Fruit fly (Drosophila melanogaster) whole organism, embryonic: ENCODE results near the gene RpS2.

ENCODE experiments used
- Antp ChIP-seq: fragments of 200-800 bp; sonication (Bioruptor generic); optimal IDR thresholded peaks from 3 replicates; lab custom pipeline; 2016; ENCODE audit warnings: missing biosample characterization, missing genetic modification characterization
- C15 ChIP-seq: fragments of 200-800 bp; sonication (Bioruptor generic); IDR thresholded peaks from 3 replicates; pipeline ENCODE4 v1.3.6; 2022; ENCODE audit warnings: missing biosample characterization, missing genetic modification characterization
- CG12942 ChIP-seq: fragments of 200-800 bp; sonication (Bioruptor generic); optimal IDR thresholded peaks from 3 replicates; lab custom pipeline; 2016; ENCODE audit warnings: missing biosample characterization, missing genetic modification characterization
- CG14710 ChIP-seq: fragments of 200-800 bp; sonication (Bioruptor generic); optimal IDR thresholded peaks from 3 replicates; lab custom pipeline; 2019; ENCODE audit warnings: missing biosample characterization, mild to moderate bottlenecking, missing genetic modification characterization, moderate library complexity
- CG14860 ChIP-seq: fragments of 200-800 bp; sonication (Bioruptor generic); IDR thresholded peaks from 3 replicates; pipeline ENCODE4 v1.3.6; 2022; ENCODE audit warnings: missing biosample characterization, missing genetic modification characterization; ENCODE audit not compliant: partially characterized antibody
- CG15514 ChIP-seq: fragments of 200-800 bp; sonication (Bioruptor generic); optimal IDR thresholded peaks from 3 replicates; lab custom pipeline; 2017; ENCODE audit warnings: missing biosample characterization, missing genetic modification characterization, mild to moderate bottlenecking, moderate library complexity, missing genetic modification reagents
- CG1602 ChIP-seq: fragments of 200-800 bp; sonication (Bioruptor generic); optimal IDR thresholded peaks from 3 replicates; lab custom pipeline; 2016; ENCODE audit warnings: missing biosample characterization, missing genetic modification characterization
- CG17186 ChIP-seq: fragments of 200-800 bp; sonication (Bioruptor generic); optimal IDR thresholded peaks from 3 replicates; lab custom pipeline; 2017; ENCODE audit warnings: missing biosample characterization, missing genetic modification reagents, missing genetic modification characterization
- CG17361 ChIP-seq: fragments of 200-800 bp; sonication (Bioruptor generic); IDR thresholded peaks from 3 replicates; pipeline ENCODE4 v1.3.6; 2022; ENCODE audit warnings: missing biosample characterization, missing genetic modification characterization
- CG18476 ChIP-seq: fragments of 200-800 bp; sonication (Bioruptor generic); optimal IDR thresholded peaks from 2 replicates; lab custom pipeline; 2016; ENCODE audit warnings: missing biosample characterization, mild to moderate bottlenecking, missing genetic modification characterization
- CG18764 ChIP-seq: fragments of 200-800 bp; sonication (Bioruptor generic); optimal IDR thresholded peaks from 3 replicates; lab custom pipeline; 2016; ENCODE audit warnings: missing biosample characterization, missing genetic modification characterization
- CG2116 ChIP-seq: fragments of 200-800 bp; sonication (Bioruptor generic); optimal IDR thresholded peaks from 3 replicates; lab custom pipeline; 2018; ENCODE audit warnings: missing biosample characterization, mild to moderate bottlenecking, missing genetic modification characterization
- CG2129 ChIP-seq: fragments of 200-800 bp; sonication (Bioruptor generic); IDR thresholded peaks from 2 replicates; pipeline ENCODE4 v1.3.6; 2022; ENCODE audit warnings: missing biosample characterization, missing genetic modification characterization; ENCODE audit not compliant: partially characterized antibody
- CG3407 ChIP-seq: fragments of 200-800 bp; sonication (Bioruptor generic); optimal IDR thresholded peaks from 2 replicates; lab custom pipeline; 2018; ENCODE audit warnings: missing biosample characterization, mild to moderate bottlenecking, missing genetic modification characterization
- CG34422 ChIP-seq: fragments of 200-800 bp; sonication (Bioruptor generic); IDR thresholded peaks from 3 replicates; pipeline ENCODE4 v1.3.6; 2022; ENCODE audit warnings: missing biosample characterization, missing genetic modification characterization
- CG8089 ChIP-seq: fragments of 200-800 bp; sonication (Bioruptor generic); optimal IDR thresholded peaks from 3 replicates; lab custom pipeline; 2016; ENCODE audit warnings: missing biosample characterization, missing genetic modification characterization
- CG8290 ChIP-seq, 3 experiments: fragments of 200-800 bp; sonication (Bioruptor generic); optimal IDR thresholded peaks; 2 replicates each; lab custom pipeline; 2016 to 2019; ENCODE audit warnings: missing biosample characterization in 3 of 3, missing genetic modification characterization in 3 of 3, mild to moderate bottlenecking in 2 of 3, moderate library complexity in 1 of 3
- CG8478 ChIP-seq: fragments of >200 bp; optimal IDR thresholded peaks from 2 replicates; lab custom pipeline; 2018
- CoRest ChIP-seq: fragments of 200-800 bp; sonication (Bioruptor generic); optimal IDR thresholded peaks from 3 replicates; lab custom pipeline; 2018; ENCODE audit warnings: missing biosample characterization, mild to moderate bottlenecking, missing genetic modification characterization, moderate library complexity
- Deaf1 ChIP-seq: fragments of 200-800 bp; optimal IDR thresholded peaks from 3 replicates; lab custom pipeline; 2019; ENCODE audit warnings: missing biosample characterization, mild to moderate bottlenecking, missing genetic modification characterization, moderate library complexity
- Doc3 ChIP-seq: fragments of 200-800 bp; sonication (Bioruptor generic); IDR thresholded peaks from 3 replicates; pipeline ENCODE4 v1.3.6; 2022; ENCODE audit warnings: missing biosample characterization, missing genetic modification characterization; ENCODE audit not compliant: partially characterized antibody
- Hey ChIP-seq: fragments of 200-800 bp; sonication (Bioruptor generic); optimal IDR thresholded peaks from 3 replicates; lab custom pipeline; 2018; ENCODE audit warnings: missing biosample characterization, mild to moderate bottlenecking, missing genetic modification characterization
- Hmr ChIP-seq: fragments of 200-800 bp; sonication (Bioruptor generic); optimal IDR thresholded peaks from 3 replicates; lab custom pipeline; 2017; ENCODE audit warnings: mild to moderate bottlenecking, missing biosample characterization, missing genetic modification reagents, missing genetic modification characterization
- Hsf ChIP-seq: fragments of 200-800 bp; sonication (Bioruptor generic); optimal IDR thresholded peaks from 3 replicates; lab custom pipeline; 2016; ENCODE audit warnings: missing biosample characterization, missing genetic modification characterization
- Kr ChIP-seq: fragments of 200-800 bp; sonication (Bioruptor generic); optimal IDR thresholded peaks from 2 replicates; lab custom pipeline; 2017; ENCODE audit warnings: missing biosample characterization, mild to moderate bottlenecking, missing genetic modification characterization
- Mad ChIP-seq: fragments of 200-800 bp; sonication (Bioruptor generic); optimal IDR thresholded peaks from 2 replicates; lab custom pipeline; 2016; ENCODE audit warnings: missing biosample characterization, missing genetic modification characterization
- NC2β ChIP-seq: fragments of 200-800 bp; sonication (Bioruptor generic); optimal IDR thresholded peaks from 2 replicates; lab custom pipeline; 2016; ENCODE audit warnings: missing biosample characterization, missing genetic modification characterization
- Rx ChIP-seq: fragments of 200-800 bp; sonication (Bioruptor generic); IDR thresholded peaks from 2 replicates; pipeline ENCODE4 v1.3.6; 2022; ENCODE audit warnings: missing biosample characterization, missing genetic modification characterization
- Six4 ChIP-seq: fragments of 200-800 bp; sonication (Bioruptor generic); optimal IDR thresholded peaks from 2 replicates; lab custom pipeline; 2016; ENCODE audit warnings: missing biosample characterization, missing genetic modification characterization
- ab ChIP-seq: fragments of 200-800 bp; sonication (Bioruptor generic); optimal IDR thresholded peaks from 2 replicates; lab custom pipeline; 2016; ENCODE audit warnings: missing biosample characterization, missing genetic modification characterization
- bowl ChIP-seq: fragments of 200-800 bp; sonication (Bioruptor generic); IDR thresholded peaks from 2 replicates; pipeline ENCODE4 v1.3.6; 2022; ENCODE audit warnings: missing biosample characterization, missing genetic modification characterization
- bsh ChIP-seq, 2 experiments: fragments of 200-800 bp; sonication (Bioruptor generic); optimal IDR thresholded peaks; 2 replicates each; lab custom pipeline; 2017 to 2018; ENCODE audit warnings: mild to moderate bottlenecking in 2 of 2, missing biosample characterization in 2 of 2, missing genetic modification characterization in 2 of 2, moderate library complexity in 1 of 2
- chif ChIP-seq, 2 experiments: fragments of 200-800 bp; sonication (Bioruptor generic); optimal IDR thresholded peaks; 3 replicates each; lab custom pipeline; 2016; ENCODE audit warnings: missing biosample characterization in 2 of 2, missing genetic modification characterization in 2 of 2
- chinmo ChIP-seq: fragments of 200-800 bp; sonication (Bioruptor generic); IDR thresholded peaks from 4 replicates; pipeline ENCODE4 v1.3.6; 2022; ENCODE audit warnings: missing biosample characterization, missing genetic modification characterization; ENCODE audit not compliant: partially characterized antibody
- cwo ChIP-seq: fragments of 200-800 bp; sonication (Bioruptor generic); optimal IDR thresholded peaks from 3 replicates; lab custom pipeline; 2017; ENCODE audit warnings: missing biosample characterization, missing genetic modification characterization, mild to moderate bottlenecking, moderate library complexity, missing genetic modification reagents
- dati ChIP-seq: fragments of 200-800 bp; sonication (Bioruptor generic); IDR thresholded peaks from 2 replicates; pipeline ENCODE4 v1.3.6; 2022; ENCODE audit warnings: missing biosample characterization, missing genetic modification characterization
- fd102C ChIP-seq: fragments of 200-800 bp; sonication (Bioruptor generic); optimal IDR thresholded peaks from 2 replicates; lab custom pipeline; 2018; ENCODE audit warnings: missing biosample characterization, mild to moderate bottlenecking, missing genetic modification characterization, moderate library complexity
- gem ChIP-seq: fragments of 200-800 bp; sonication (Bioruptor generic); optimal IDR thresholded peaks from 2 replicates; lab custom pipeline; 2019; ENCODE audit warnings: missing biosample characterization, mild to moderate bottlenecking, missing genetic modification characterization, moderate library complexity
- hbn ChIP-seq: fragments of 200-800 bp; sonication (Bioruptor generic); IDR thresholded peaks from 2 replicates; pipeline ENCODE4 v1.3.6; 2022; ENCODE audit warnings: missing biosample characterization, missing genetic modification characterization; ENCODE audit not compliant: partially characterized antibody
- p53 ChIP-seq: fragments of 200-800 bp; sonication (Bioruptor generic); optimal IDR thresholded peaks from 2 replicates; lab custom pipeline; 2016; ENCODE audit warnings: missing biosample characterization, missing genetic modification characterization
- run ChIP-seq: fragments of 200-800 bp; sonication (Bioruptor generic); optimal IDR thresholded peaks from 3 replicates; lab custom pipeline; 2018; ENCODE audit warnings: missing biosample characterization, mild to moderate bottlenecking, missing genetic modification characterization
- sens-2 ChIP-seq: fragments of 200-800 bp; sonication (Bioruptor generic); IDR thresholded peaks from 2 replicates; pipeline ENCODE4 v1.3.6; 2022; ENCODE audit warnings: missing biosample characterization, missing genetic modification characterization
- tna ChIP-seq: fragments of 200-800 bp; sonication (Bioruptor generic); IDR thresholded peaks from 2 replicates; pipeline ENCODE4 v1.3.6; 2022; ENCODE audit warnings: missing biosample characterization, missing genetic modification characterization; ENCODE audit not compliant: partially characterized antibody
- trh ChIP-seq: fragments of 200-800 bp; sonication (Bioruptor generic); optimal IDR thresholded peaks from 2 replicates; lab custom pipeline; 2016; ENCODE audit warnings: missing biosample characterization, missing genetic modification characterization
- tx ChIP-seq: fragments of 200-800 bp; sonication (Bioruptor generic); optimal IDR thresholded peaks from 2 replicates; lab custom pipeline; 2016; ENCODE audit warnings: missing biosample characterization, missing genetic modification characterization
- unpg ChIP-seq: fragments of 200-800 bp; sonication (Bioruptor generic); optimal IDR thresholded peaks from 3 replicates; lab custom pipeline; 2018; ENCODE audit warnings: missing biosample characterization, mild to moderate bottlenecking, missing genetic modification characterization, moderate library complexity
- vfl ChIP-seq: fragments of 200-800 bp; sonication (Bioruptor generic); optimal IDR thresholded peaks from 2 replicates; lab custom pipeline; 2016; ENCODE audit warnings: missing biosample characterization, missing genetic modification characterization
- z ChIP-seq: fragments of 200-800 bp; sonication (Bioruptor generic); IDR thresholded peaks from 3 replicates; pipeline ENCODE4 v1.3.6; 2022; ENCODE audit warnings: missing biosample characterization, missing genetic modification characterization

RpS2 gene

dm6 chr2L:9915011-9915850 lies 17.9 kb upstream of the RpS2 start, which contains the start of gene yip2 (continued):
- peak; percentile 21 for TF ChIP-seq CG2116 (GFP tag; lab: Kevin White, UChicago)
- TF ChIP-seq p53 (GFP tag; lab: Kevin White, UChicago): no peak
- peak; percentile 1 for TF ChIP-seq CG18764 (GFP tag; lab: Kevin White, UChicago)
- TF ChIP-seq sens-2: peak; percentile 45; the same call in 1 of the 2 replicates
- TF ChIP-seq CG18476 (GFP tag; lab: Kevin White, UChicago): no peak
- TF ChIP-seq CG3407 (GFP tag; lab: Kevin White, UChicago): peak; percentile 37
- TF ChIP-seq CG14710 (tag; lab: Kevin White, UChicago): no peak
- no peak for TF ChIP-seq NC2β (GFP tag; lab: Kevin White, UChicago)
- peak; percentile 42 for TF ChIP-seq CoRest (tag; lab: Kevin White, UChicago)
- no peak for TF ChIP-seq CG8290 (GFP tag; optimal IDR thresholded peaks at IDR 0.05; lab: Kevin White, UChicago)
- peak in 1 of 2 experiments; percentile 86 for TF ChIP-seq CG8290 (tag; optimal IDR thresholded peaks at IDR 0.05; lab: Kevin White, UChicago)
- peak; percentile 17 for TF ChIP-seq Mad (GFP tag; lab: Kevin White, UChicago)
- TF ChIP-seq bowl (GFP tag; lab: Robert Waterston, UW): no peak; the same call in 1 of the 2 replicates
- TF ChIP-seq CG12942 (GFP tag; lab: Kevin White, UChicago): peak; percentile 34
- TF ChIP-seq run (tag; lab: Kevin White, UChicago): peak; percentile 21
- TF ChIP-seq CG17361 (GFP tag; lab: Robert Waterston, UW): peak; percentile 34; the same call in 2 of the 3 replicates
- TF ChIP-seq Six4 (GFP tag; lab: Kevin White, UChicago): no peak
- no peak for TF ChIP-seq CG2129 (GFP tag; lab: Robert Waterston, UW)
- no peak for TF ChIP-seq hbn (GFP tag; lab: Robert Waterston, UW)
- TF ChIP-seq CG17186 (GFP tag; lab: Kevin White, UChicago): no peak
- no peak for TF ChIP-seq fd102C
- no peak for TF ChIP-seq Rx (GFP tag; lab: Robert Waterston, UW)
- peak; percentile 94 for TF ChIP-seq chinmo (GFP tag; lab: Robert Waterston, UW)
- peak; percentile 69 for TF ChIP-seq unpg
- no peak for TF ChIP-seq tna (GFP tag; lab: Robert Waterston, UW)
- TF ChIP-seq tx (GFP tag; lab: Kevin White, UChicago): peak; percentile 18
- TF ChIP-seq bsh (GFP tag; optimal IDR thresholded peaks at IDR 0.05; lab: Kevin White, UChicago): peak; percentile 58 to 100
- no peak for TF ChIP-seq trh
- no peak for TF ChIP-seq CG8089 (GFP tag; lab: Kevin White, UChicago)
- no peak for TF ChIP-seq Hey (tag; lab: Kevin White, UChicago)
- no peak for TF ChIP-seq Doc3
- peak; percentile 35 for TF ChIP-seq cwo
- no peak for TF ChIP-seq Kr
- peak; percentile 49 for TF ChIP-seq Deaf1 (tag; lab: Kevin White, UChicago)
- TF ChIP-seq Hsf (GFP tag; lab: Kevin White, UChicago): peak; percentile 62
- TF ChIP-seq CG8478 (lab: Kevin White, UChicago): no peak
- no peak for TF ChIP-seq z (GFP tag; lab: Robert Waterston, UW)
- peak; percentile 55 for TF ChIP-seq Antp (GFP tag; lab: Kevin White, UChicago)
- no peak for TF ChIP-seq CG14860 (GFP tag; lab: Robert Waterston, UW)
- TF ChIP-seq gem: peak; percentile 76
- TF ChIP-seq vfl (GFP tag; lab: Kevin White, UChicago): peak; percentile 44
- TF ChIP-seq Hmr (GFP tag; lab: Kevin White, UChicago): peak; percentile 72
- TF ChIP-seq C15 (GFP tag; lab: Robert Waterston, UW): no peak
- TF ChIP-seq CG15514 (GFP tag; lab: Kevin White, UChicago): peak; percentile 63
- TF ChIP-seq CG1602: no peak
- peak in 1 of 2 experiments; percentile 28 for TF ChIP-seq chif (GFP tag; optimal IDR thresholded peaks at IDR 0.05; lab: Kevin White, UChicago)
- TF ChIP-seq CG34422 (GFP tag; lab: Robert Waterston, UW): peak; percentile 55; the same call in 1 of the 3 replicates
- peak; percentile 40; the same call in 1 of the 2 replicates for TF ChIP-seq dati (GFP tag; lab: Robert Waterston, UW)
- no peak for TF ChIP-seq ab (GFP tag; lab: Kevin White, UChicago)
